Worm (Caenorhabditis elegans) whole organism, L4 larva: ENCODE measurements around the gene srg-32.
A peak's percentile ranks its signal among the peaks of the same experiment; 100 is the strongest.

Source experiments
- R02D3.7 ChIP-seq: fragments of 150-350 bp; sonication (generic microtip); optimal IDR thresholded peaks from 3 replicates; lab custom pipeline; 2014; ENCODE audit warnings: missing biosample characterization, missing genetic modification characterization
- T20F7.1 ChIP-seq: fragments of 200-800 bp; sonication (Bioruptor generic); optimal IDR thresholded peaks from 2 replicates; lab custom pipeline; 2018; ENCODE audit warnings: mild to moderate bottlenecking, missing genetic modification characterization, missing compliant biosample characterization
- ceh-28 ChIP-seq: fragments of 150-350 bp; optimal IDR thresholded peaks from 2 replicates; lab custom pipeline; 2014; ENCODE audit warnings: missing biosample characterization, missing genetic modification reagents, missing genetic modification characterization
- dmd-9 ChIP-seq: fragments of 200-800 bp; sonication (Bioruptor generic); IDR thresholded peaks from 2 replicates; pipeline ENCODE4 v1.3.6; 2022; ENCODE audit warnings: missing genetic modification reagents, missing genetic modification characterization, missing compliant biosample characterization
- jun-1 ChIP-seq: fragments of 150-350 bp; optimal IDR thresholded peaks from 2 replicates; lab custom pipeline; 2014; ENCODE audit warnings: missing biosample characterization, missing genetic modification reagents, missing genetic modification characterization
- lin-39 ChIP-seq: fragments of 150-350 bp; optimal IDR thresholded peaks from 2 replicates; lab custom pipeline; 2014; ENCODE audit warnings: missing biosample characterization, missing genetic modification reagents, missing genetic modification characterization
- nhr-48 ChIP-seq: sonication (generic microtip); optimal IDR thresholded peaks from 2 replicates; lab custom pipeline; 2016; ENCODE audit warnings: mild to moderate bottlenecking, missing genetic modification characterization, missing compliant biosample characterization
- spr-1 ChIP-seq: sonication (generic microtip); optimal IDR thresholded peaks from 2 replicates; lab custom pipeline; 2016; ENCODE audit warnings: mild to moderate bottlenecking, missing genetic modification characterization, missing compliant biosample characterization
- unc-62 ChIP-seq, 3 experiments: fragments of 150-350 bp in 1 of 3; sonication (generic microtip); optimal IDR thresholded peaks in 2 of 3; peaks in 1 of 3; 1 replicate in 1 of 3; 2 replicates in 2 of 3; lab custom pipeline; 2014 to 2017; ENCODE audit warnings: missing biosample characterization in 3 of 3, missing genetic modification characterization in 3 of 3, missing genetic modification reagents in 3 of 3, missing genotype in 1 of 3
- zip-2 ChIP-seq: fragments of 150-350 bp; optimal IDR thresholded peaks from 2 replicates; lab custom pipeline; 2014; ENCODE audit warnings: missing biosample characterization, missing genetic modification characterization

DNA sequence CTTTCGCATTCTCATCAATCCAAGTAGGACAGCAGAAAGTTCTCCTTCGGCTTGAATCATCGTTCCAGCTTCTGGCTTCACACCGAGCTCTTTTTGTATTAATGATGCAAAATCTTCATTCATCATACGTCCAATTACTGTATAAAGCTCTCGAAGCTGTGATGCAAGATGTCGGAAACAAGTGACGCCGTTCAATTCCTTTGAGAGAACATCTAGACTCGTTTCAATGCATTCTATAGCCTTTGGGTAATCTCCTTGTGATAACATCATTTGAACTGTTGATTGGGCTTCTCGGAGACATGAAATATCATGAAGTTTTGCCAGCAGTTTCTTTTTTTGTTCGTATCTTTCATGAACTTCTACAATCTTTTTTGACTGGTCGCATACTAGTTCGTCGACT is 20.1 kb downstream of the srg-32 start:
- TF ChIP-seq dmd-9 (GFP tag; lab: Robert Waterston, UW) (no peak), lin-39 (tag; lab: Kevin White, UChicago) (no peak), jun-1 (tag; lab: Kevin White, UChicago) (no peak), zip-2 (tag; lab: Kevin White, UChicago) (no peak), ceh-28 (tag; lab: Kevin White, UChicago) (no peak), unc-62 (GFP tag; optimal IDR thresholded peaks at IDR 0.05 in 1 of 2; lab: Kevin White, UChicago) (peak in 1 of 2 experiments; percentile 92), unc-62 (tag; optimal IDR thresholded peaks at IDR 0.05; lab: Kevin White, UChicago) (no peak), spr-1 (tag; lab: Kevin White, UChicago) (no peak), nhr-48 (tag; lab: Kevin White, UChicago) (no peak), T20F7.1 (GFP tag; lab: Kevin White, UChicago) (no peak), R02D3.7 (no peak)
